Comparison of ENCODE assay signal across 5 worm cellular contexts in the genomic region with DNA sequence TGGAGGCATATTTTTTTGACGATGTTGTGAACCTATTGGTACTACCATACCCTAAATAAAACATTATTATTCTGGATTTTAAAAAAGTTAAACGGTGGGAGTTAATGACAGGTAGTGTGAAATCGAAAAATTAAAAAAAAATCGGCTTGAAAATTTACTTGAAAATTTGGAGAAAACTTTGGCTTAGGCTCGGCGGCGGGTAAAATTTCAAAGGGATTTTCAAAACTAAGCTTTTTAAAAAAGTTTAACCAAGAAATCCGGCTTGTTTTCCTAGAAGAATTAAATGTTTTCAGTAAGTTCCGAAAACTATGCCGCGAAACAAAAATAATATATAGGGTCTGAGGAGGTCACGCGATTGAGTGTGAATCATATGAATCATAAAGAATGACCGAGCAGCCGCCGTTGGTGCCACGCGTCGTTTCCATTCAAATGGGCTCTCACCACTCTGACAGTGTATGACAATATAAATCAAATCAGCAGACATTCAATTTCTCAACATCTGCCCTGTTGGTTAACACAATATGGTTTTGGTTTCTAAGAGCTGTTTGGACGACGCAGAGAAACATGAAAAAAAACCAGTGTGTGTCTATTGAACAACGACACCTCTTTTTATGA.
TF ChIP-seq lines count a peak whose summit lies in the region.

Gene aak-1 (minus strand): TSS at position 51 of the 615 bp plus-strand sequence.

TF ChIP-seq in whole organism, L1 larva, 84 proteins besides CTCF, POLR2A, EP300 and RAD21 (continues in another document):
- TF ChIP-seq nhr-90 (tag; optimal IDR thresholded peaks at IDR 0.05; lab: Kevin White, UChicago; ENCODE audit: poor library complexity) = no peak
- TF ChIP-seq aly-2 (tag; optimal IDR thresholded peaks at IDR 0.05; lab: Kevin White, UChicago) = no peak
- TF ChIP-seq ces-1 (GFP tag; optimal IDR thresholded peaks at IDR 0.05; lab: Kevin White, UChicago) = no peak
- no peak for TF ChIP-seq C34B4.2 (tag; optimal IDR thresholded peaks at IDR 0.05; lab: Kevin White, UChicago)
- TF ChIP-seq skn-1 (tag; optimal IDR thresholded peaks at IDR 0.05; lab: Kevin White, UChicago) = no peak
- no peak for TF ChIP-seq swsn-7 (tag; optimal IDR thresholded peaks at IDR 0.05; lab: Kevin White, UChicago)
- TF ChIP-seq xbp-1 (tag; optimal IDR thresholded peaks at IDR 0.05; lab: Kevin White, UChicago) = no peak
- TF ChIP-seq dpl-1 (GFP tag; optimal IDR thresholded peaks at IDR 0.05; lab: Kevin White, UChicago) = no peak
- no peak for TF ChIP-seq nhr-84 (tag; optimal IDR thresholded peaks at IDR 0.05; lab: Kevin White, UChicago)
- no peak for TF ChIP-seq snu-23 (GFP tag; optimal IDR thresholded peaks at IDR 0.05; lab: Kevin White, UChicago)
- TF ChIP-seq efl-1 (optimal IDR thresholded peaks at IDR 0.05; lab: Kevin White, UChicago) = no peak
- TF ChIP-seq efl-1 (GFP tag; optimal IDR thresholded peaks at IDR 0.05 in 1 of 2; lab: Kevin White, UChicago) = peak in 1 of 2 experiments; percentile 86
- peak; percentile 7 for TF ChIP-seq fkh-4 (tag; optimal IDR thresholded peaks at IDR 0.05; lab: Kevin White, UChicago; ENCODE audit: borderline replicate concordance)
- TF ChIP-seq sox-4 (tag; optimal IDR thresholded peaks at IDR 0.05; lab: Kevin White, UChicago) = no peak
- no peak for TF ChIP-seq unc-86 (tag; optimal IDR thresholded peaks at IDR 0.05; lab: Kevin White, UChicago)
- no peak for TF ChIP-seq nhr-47 (tag; optimal IDR thresholded peaks at IDR 0.05; lab: Kevin White, UChicago)
- no peak for TF ChIP-seq ztf-11 (tag; optimal IDR thresholded peaks at IDR 0.05; lab: Kevin White, UChicago)

TF ChIP-seq in whole organism, L2 larva, 48 proteins besides CTCF, POLR2A, EP300 and RAD21:
- no peak for TF ChIP-seq lin-39 (tag; optimal IDR thresholded peaks at IDR 0.05; lab: Kevin White, UChicago)
- TF ChIP-seq dmd-4 (tag; optimal IDR thresholded peaks at IDR 0.05; lab: Kevin White, UChicago) = no peak
- no peak for TF ChIP-seq egl-27 (tag; optimal IDR thresholded peaks at IDR 0.05; lab: Kevin White, UChicago)
- peak; percentile 5 for TF ChIP-seq nhr-129 (tag; optimal IDR thresholded peaks at IDR 0.05; lab: Kevin White, UChicago)
- TF ChIP-seq elt-1 (tag; optimal IDR thresholded peaks at IDR 0.05; lab: Kevin White, UChicago) = no peak
- no peak for TF ChIP-seq C34F6.9 (tag; optimal IDR thresholded peaks at IDR 0.05; lab: Kevin White, UChicago)
- no peak for TF ChIP-seq aly-2 (tag; optimal IDR thresholded peaks at IDR 0.05; lab: Kevin White, UChicago)
- TF ChIP-seq nhr-11 (tag; optimal IDR thresholded peaks at IDR 0.05; lab: Kevin White, UChicago) = no peak

TF ChIP-seq in whole organism, L3 larva, 47 proteins besides CTCF, POLR2A, EP300 and RAD21:
- TF ChIP-seq nhr-28 (tag; optimal IDR thresholded peaks at IDR 0.05; lab: Kevin White, UChicago) (no peak), elt-3 (tag; optimal IDR thresholded peaks at IDR 0.05; lab: Kevin White, UChicago) (no peak), skn-1 (tag; optimal IDR thresholded peaks at IDR 0.05; lab: Kevin White, UChicago) (no peak), egl-27 (tag; optimal IDR thresholded peaks at IDR 0.05; lab: Kevin White, UChicago) (no peak), nhr-67 (tag; optimal IDR thresholded peaks at IDR 0.05; lab: Kevin White, UChicago) (no peak), pha-4 (tag; optimal IDR thresholded peaks at IDR 0.05; lab: Kevin White, UChicago) (peak; percentile 16), unc-62 (GFP tag; optimal IDR thresholded peaks at IDR 0.05; lab: Kevin White, UChicago) (no peak), nhr-23 (tag; optimal IDR thresholded peaks at IDR 0.05; lab: Kevin White, UChicago) (no peak)

TF ChIP-seq in whole organism, L4 larva, 104 proteins besides CTCF, POLR2A, EP300 and RAD21:
- peak; percentile 88 for TF ChIP-seq aha-1 (tag; lab: Kevin White, UChicago)
- peak; percentile 47 for TF ChIP-seq hlh-11 (tag; optimal IDR thresholded peaks at IDR 0.05; lab: Kevin White, UChicago)
- peak; percentile 75 for TF ChIP-seq hlh-30 (tag; optimal IDR thresholded peaks at IDR 0.05; lab: Kevin White, UChicago; ENCODE audit: insufficient read depth)
- no peak for TF ChIP-seq ceh-82 (tag; optimal IDR thresholded peaks at IDR 0.05; lab: Kevin White, UChicago)
- TF ChIP-seq mes-2 (tag; optimal IDR thresholded peaks at IDR 0.05; lab: Kevin White, UChicago; ENCODE audit: poor library complexity, severe bottlenecking) = peak; percentile 10
TF ChIP-seq in whole organism, L4 larva: peak in this region for 4.

TF ChIP-seq in whole organism, late embryonic, 69 proteins besides CTCF, POLR2A, EP300 and RAD21:
- TF ChIP-seq K09A11.1 (tag; optimal IDR thresholded peaks at IDR 0.05; lab: Kevin White, UChicago; ENCODE audit: insufficient read depth) = no peak
- no peak for TF ChIP-seq eyg-1 (tag; optimal IDR thresholded peaks at IDR 0.05; lab: Kevin White, UChicago)
- no peak for TF ChIP-seq elt-4 (tag; optimal IDR thresholded peaks at IDR 0.05; lab: Kevin White, UChicago)
- peak; percentile 14 for TF ChIP-seq hlh-8 (tag; optimal IDR thresholded peaks at IDR 0.05; lab: Kevin White, UChicago)
- TF ChIP-seq ahr-1 (tag; optimal IDR thresholded peaks at IDR 0.05; lab: Kevin White, UChicago) = no peak
- no peak for TF ChIP-seq gmeb-2 (tag; optimal IDR thresholded peaks at IDR 0.05; lab: Kevin White, UChicago)
- no peak for TF ChIP-seq unc-86 (tag; optimal IDR thresholded peaks at IDR 0.05; lab: Kevin White, UChicago)

Comparison
In these comparisons a context has a peak if more than half of its experiments do, and no peak if none do; other contexts are left out.
1. Of the 29 proteins assayed by ChIP-seq in both whole organism, L4 larva and whole organism, L1 larva: peak only in whole organism, L4 larva: aha-1; only in whole organism, L1 larva: none; in both: none; in neither: 28.